Worm (Caenorhabditis elegans) whole organism, L4/young adult: ENCODE data around the gene Y62H9A.11.

Source experiments
- W03F9.2 ChIP-seq: fragments of 150-350 bp; optimal IDR thresholded peaks from 2 replicates; lab custom pipeline; 2014; ENCODE audit warnings: missing biosample characterization, missing genetic modification characterization
- dao-5 ChIP-seq: sonication (generic microtip); optimal IDR thresholded peaks from 2 replicates; lab custom pipeline; 2016; ENCODE audit warnings: missing genotype, missing genetic modification characterization, moderate library complexity, missing compliant biosample characterization
- him-1 ChIP-seq: sonication (generic microtip); optimal IDR thresholded peaks from 2 replicates; lab custom pipeline; 2016; ENCODE audit warnings: missing genotype, missing genetic modification reagents, missing genetic modification characterization, missing compliant biosample characterization

- no peak for TF ChIP-seq him-1 (tag; lab: Kevin White, UChicago)
- TF ChIP-seq W03F9.2 (tag; lab: Kevin White, UChicago): no peak
- TF ChIP-seq dao-5 (tag; lab: Kevin White, UChicago): no peak
Observed at ce11 chrX:11907263-11907662, at the start of gene Y62H9A.11.
